Worm (Caenorhabditis elegans): ENCODE measurements around the gene F11G11.4.

DNA sequence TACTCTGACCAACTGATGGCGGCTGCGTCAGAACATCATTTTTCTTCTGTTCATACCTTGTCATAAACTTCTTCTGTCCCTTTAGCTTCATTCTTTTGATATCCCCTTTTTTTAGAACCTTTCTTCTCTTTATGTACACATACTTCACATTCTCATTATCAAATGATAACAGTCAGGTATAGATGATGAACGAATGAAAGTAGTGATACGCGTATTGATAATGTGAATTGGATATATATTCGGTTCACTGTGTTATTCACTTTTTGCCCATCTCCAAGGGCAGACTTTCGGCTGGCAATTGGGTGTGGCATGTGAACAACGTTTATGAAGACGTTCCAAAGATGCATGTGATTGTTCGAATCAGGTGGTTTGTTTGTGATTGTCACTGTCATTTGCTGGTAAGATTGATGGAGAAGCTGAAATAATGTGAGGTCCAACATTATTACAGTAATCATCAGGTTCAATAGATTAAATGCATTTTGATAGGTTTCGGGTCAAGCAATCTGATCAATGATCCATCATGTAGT, 14.0 kb downstream of the F11G11.4 start, which contains the start of gene F11G11.15:
- TF ChIP-seq lin-13 (GFP tag; optimal IDR thresholded peaks at IDR 0.05) (no peak), nhr-20 (tag; optimal IDR thresholded peaks at IDR 0.05) (no peak)
